Worm (Caenorhabditis elegans) whole organism, midembryonic: ENCODE results near the gene csb-1.

Source experiments
- T22C8.4 ChIP-seq: fragments of 200-800 bp; sonication (Bioruptor generic); IDR thresholded peaks from 2 replicates; pipeline ENCODE4 v1.3.6; 2022; ENCODE audit warnings: missing genetic modification characterization, missing compliant biosample characterization
- cog-1 ChIP-seq: sonication (generic microtip); optimal IDR thresholded peaks from 2 replicates; lab custom pipeline; 2016; ENCODE audit warnings: missing genetic modification characterization, missing compliant biosample characterization
- flt-1 ChIP-seq: fragments of 200-800 bp; sonication (Bioruptor generic); IDR thresholded peaks from 2 replicates; pipeline ENCODE4 v1.3.6; 2022; ENCODE audit warnings: missing genetic modification characterization, missing compliant biosample characterization
- klf-2 ChIP-seq: fragments of 200-800 bp; sonication (Bioruptor generic); conservative IDR thresholded peaks from 2 replicates; pipeline ENCODE4 v1.3.6; 2022; ENCODE audit warnings: missing genetic modification reagents, missing genetic modification characterization, missing compliant biosample characterization
- ref-1 ChIP-seq: fragments of 200-800 bp; sonication (Bioruptor generic); conservative IDR thresholded peaks from 2 replicates; pipeline ENCODE4 v1.3.6; 2022; ENCODE audit warnings: missing genetic modification reagents, missing genetic modification characterization, missing compliant biosample characterization
- tab-1 ChIP-seq: fragments of 200-800 bp; sonication (Bioruptor generic); IDR thresholded peaks from 2 replicates; pipeline ENCODE4 v1.3.6; 2022; ENCODE audit warnings: missing genetic modification characterization, missing compliant biosample characterization

ce11 chrX:15822197-15822596, 43.5 kb downstream of the csb-1 start, which contains the start of gene Y7A5A.8:
- no peak for TF ChIP-seq klf-2
- no peak for TF ChIP-seq tab-1
- TF ChIP-seq ref-1 (GFP tag; lab: Robert Waterston, UW) = no peak
- TF ChIP-seq flt-1 (GFP tag; lab: Robert Waterston, UW) = no peak
- no peak for TF ChIP-seq cog-1 (tag; lab: Kevin White, UChicago)
- TF ChIP-seq T22C8.4 (GFP tag; lab: Robert Waterston, UW) = no peak
